Fruit fly (Drosophila melanogaster) whole organism, pupa: ENCODE results near the gene CG2247.

ENCODE experiments used
- CG10348 ChIP-seq: fragments of 200-800 bp; sonication (Bioruptor generic); IDR thresholded peaks from 2 replicates; pipeline ENCODE4 v1.3.6; 2022; ENCODE audit warnings: missing biosample characterization, missing genetic modification characterization
- CG12605 ChIP-seq: fragments of 200-800 bp; sonication (Bioruptor generic); IDR thresholded peaks from 2 replicates; pipeline ENCODE4 v1.3.6; 2022; ENCODE audit warnings: missing biosample characterization, missing genetic modification characterization
- CG14655 ChIP-seq: fragments of 200-800 bp; sonication (Bioruptor generic); optimal IDR thresholded peaks from 3 replicates; lab custom pipeline; 2017; ENCODE audit warnings: mild to moderate bottlenecking, missing biosample characterization, missing genetic modification reagents, missing genetic modification characterization
- CG15710 ChIP-seq: fragments of 200-800 bp; sonication (Bioruptor generic); optimal IDR thresholded peaks from 2 replicates; lab custom pipeline; 2018; ENCODE audit warnings: missing biosample characterization, mild to moderate bottlenecking, missing genetic modification characterization, moderate library complexity
- CG34367 ChIP-seq: fragments of 200-800 bp; sonication (Bioruptor generic); optimal IDR thresholded peaks from 2 replicates; lab custom pipeline; 2018; ENCODE audit warnings: missing biosample characterization, mild to moderate bottlenecking, missing genetic modification characterization
- CG4496 ChIP-seq: fragments of 200-800 bp; sonication (Bioruptor generic); IDR thresholded peaks from 3 replicates; pipeline ENCODE4 v1.3.6; 2022; ENCODE audit warnings: missing biosample characterization, missing genetic modification characterization
- CG8159 ChIP-seq: fragments of 200-800 bp; sonication (Bioruptor generic); optimal IDR thresholded peaks from 3 replicates; lab custom pipeline; 2018; ENCODE audit warnings: missing biosample characterization, mild to moderate bottlenecking, missing genetic modification characterization, moderate library complexity
- CG9948 ChIP-seq: fragments of 200-800 bp; sonication (Bioruptor generic); optimal IDR thresholded peaks from 2 replicates; lab custom pipeline; 2018; ENCODE audit warnings: missing biosample characterization, mild to moderate bottlenecking, missing genetic modification characterization, moderate library complexity
- D1 ChIP-seq: fragments of 200-800 bp; sonication (Bioruptor generic); optimal IDR thresholded peaks from 2 replicates; lab custom pipeline; 2018; ENCODE audit warnings: missing biosample characterization, mild to moderate bottlenecking, missing genetic modification characterization, moderate library complexity
- Ets98B ChIP-seq: fragments of 200-800 bp; sonication (Bioruptor generic); IDR thresholded peaks from 2 replicates; pipeline ENCODE4 v1.3.6; 2022; ENCODE audit warnings: missing biosample characterization, missing genetic modification characterization
- Pif1A ChIP-seq: fragments of 200-800 bp; sonication (Bioruptor generic); optimal IDR thresholded peaks from 3 replicates; lab custom pipeline; 2016; ENCODE audit warnings: missing biosample characterization, missing genetic modification characterization
- Pif1B ChIP-seq: fragments of 200-800 bp; sonication (Bioruptor generic); optimal IDR thresholded peaks from 3 replicates; lab custom pipeline; 2016; ENCODE audit warnings: missing biosample characterization, missing genetic modification characterization
- gl ChIP-seq: fragments of 200-800 bp; sonication (Bioruptor generic); optimal IDR thresholded peaks from 2 replicates; lab custom pipeline; 2018; ENCODE audit warnings: missing biosample characterization, mild to moderate bottlenecking, missing genetic modification characterization

DNA sequence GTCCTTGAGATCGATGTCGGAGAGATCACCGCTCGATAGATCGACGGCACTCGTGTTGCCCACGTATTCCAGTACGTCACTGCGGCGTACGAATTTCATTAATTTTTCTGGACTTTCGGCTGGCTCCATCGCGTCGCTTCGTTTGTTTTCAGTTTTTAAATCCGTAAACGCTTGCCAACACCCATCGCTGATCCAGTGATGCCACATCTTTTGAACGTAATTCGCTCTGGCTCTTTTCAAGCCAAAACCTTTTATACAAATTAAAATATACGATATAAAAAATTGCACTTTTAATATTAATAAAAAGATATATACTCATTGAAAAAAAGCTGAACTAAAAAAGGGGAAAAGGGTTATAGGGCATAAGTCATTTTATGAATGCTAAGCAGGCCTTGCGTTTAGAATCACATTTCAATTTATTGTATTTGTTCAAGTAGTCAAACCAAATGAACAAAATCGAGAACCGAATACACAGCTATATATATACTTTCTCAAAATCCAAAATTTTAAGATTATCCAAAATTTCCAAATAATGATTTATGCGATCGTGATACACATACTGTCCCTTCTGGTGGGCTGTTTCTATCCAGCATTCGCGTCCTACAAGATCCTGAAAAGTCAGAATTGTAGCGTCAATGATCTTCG, 39.1 kb downstream of the CG2247 start, which contains the start of the genes Kmn1 and Reepl1:
- TF ChIP-seq Ets98B (GFP tag; lab: Robert Waterston, UW) (no peak), CG12605 (no peak), CG34367 (no peak), CG4496 (GFP tag; lab: Robert Waterston, UW) (no peak), CG15710 (tag; lab: Kevin White, UChicago) (no peak), CG10348 (GFP tag; lab: Robert Waterston, UW) (no peak), gl (no peak), Pif1A (no peak), D1 (no peak), Pif1B (GFP tag; lab: Kevin White, UChicago) (no peak), CG9948 (tag; lab: Kevin White, UChicago) (no peak), CG14655 (GFP tag; lab: Kevin White, UChicago) (no peak), CG8159 (tag; lab: Kevin White, UChicago) (no peak)
